Worm (Caenorhabditis elegans) whole organism, young adult: ENCODE results near the gene lips-15.

ENCODE experiments used
- B0019.2 ChIP-seq: fragments of 200-800 bp; sonication (Bioruptor generic); conservative IDR thresholded peaks from 2 replicates; pipeline ENCODE4 v1.3.6; 2022; ENCODE audit warnings: missing genetic modification reagents, missing genetic modification characterization, missing compliant biosample characterization
- B0261.1 ChIP-seq: sonication (generic microtip); optimal IDR thresholded peaks from 2 replicates; lab custom pipeline; 2016; ENCODE audit warnings: mild to moderate bottlenecking, missing genetic modification characterization, moderate library complexity, missing compliant biosample characterization
- F22D6.2 ChIP-seq: sonication (generic microtip); optimal IDR thresholded peaks from 2 replicates; lab custom pipeline; 2016; ENCODE audit warnings: mild to moderate bottlenecking, missing genetic modification characterization, missing compliant biosample characterization
- F33H1.4 ChIP-seq: fragments of 200-800 bp; sonication (Bioruptor generic); IDR thresholded peaks from 2 replicates; pipeline ENCODE4 v1.3.6; 2022; ENCODE audit warnings: missing genetic modification reagents, missing genetic modification characterization, missing compliant biosample characterization
- F37B4.10 ChIP-seq: fragments of 200-800 bp; sonication (Bioruptor generic); IDR thresholded peaks from 2 replicates; pipeline ENCODE4 v1.3.6; 2022; ENCODE audit warnings: missing genetic modification characterization, missing compliant biosample characterization
- F57A8.1 ChIP-seq: fragments of 200-800 bp; sonication (Bioruptor generic); optimal IDR thresholded peaks from 2 replicates; lab custom pipeline; 2018; ENCODE audit warnings: mild to moderate bottlenecking, missing genetic modification characterization, moderate library complexity, missing compliant biosample characterization
- F57C9.4 ChIP-seq: sonication (generic microtip); optimal IDR thresholded peaks from 2 replicates; lab custom pipeline; 2017; ENCODE audit warnings: mild to moderate bottlenecking, missing genetic modification characterization, missing compliant biosample characterization
- Y53G8AR.9 ChIP-seq: fragments of 200-800 bp; sonication (Bioruptor generic); conservative IDR thresholded peaks from 2 replicates; pipeline ENCODE4 v1.3.6; 2022; ENCODE audit warnings: missing genetic modification reagents, missing genetic modification characterization, missing compliant biosample characterization
- ZK185.1 ChIP-seq: sonication (generic microtip); optimal IDR thresholded peaks from 2 replicates; lab custom pipeline; 2016; ENCODE audit warnings: mild to moderate bottlenecking, missing genetic modification characterization, missing compliant biosample characterization; ENCODE audit not compliant: poor library complexity, severe bottlenecking
- attf-3 ChIP-seq: fragments of 200-800 bp; sonication (Bioruptor generic); conservative IDR thresholded peaks from 2 replicates; pipeline ENCODE4 v1.3.6; 2022; ENCODE audit warnings: missing genetic modification reagents, missing genetic modification characterization, missing compliant biosample characterization
- attf-5 ChIP-seq: fragments of 200-800 bp; sonication (Bioruptor generic); optimal IDR thresholded peaks from 2 replicates; lab custom pipeline; 2018; ENCODE audit warnings: mild to moderate bottlenecking, missing genetic modification characterization, missing compliant biosample characterization
- cebp-1 ChIP-seq, 2 experiments: fragments of 200-800 bp in 1 of 2; sonication (Bioruptor generic) in 1 of 2; sonication (generic microtip) in 1 of 2; IDR thresholded peaks in 1 of 2; optimal IDR thresholded peaks in 1 of 2; 2 replicates each; pipeline versions ENCODE4 v1.3.6 to Lab custom; 2017 to 2022; ENCODE audit warnings: missing compliant biosample characterization in 2 of 2, missing genetic modification characterization in 2 of 2, mild to moderate bottlenecking in 1 of 2, missing genetic modification reagents in 1 of 2, moderate library complexity in 1 of 2
- cebp-2 ChIP-seq: fragments of 200-800 bp; sonication (Bioruptor generic); IDR thresholded peaks from 2 replicates; pipeline ENCODE4 v1.3.6; 2022; ENCODE audit warnings: missing genetic modification characterization, missing compliant biosample characterization
- ceh-27 ChIP-seq: fragments of 200-800 bp; sonication (Bioruptor generic); optimal IDR thresholded peaks from 2 replicates; lab custom pipeline; 2018; ENCODE audit warnings: mild to moderate bottlenecking, missing genetic modification characterization, moderate library complexity, missing compliant biosample characterization
- dpff-1 ChIP-seq: sonication (generic microtip); optimal IDR thresholded peaks from 2 replicates; lab custom pipeline; 2017; ENCODE audit warnings: mild to moderate bottlenecking, missing genetic modification characterization, missing compliant biosample characterization
- egl-44 ChIP-seq: fragments of 200-800 bp; sonication (Bioruptor generic); IDR thresholded peaks from 2 replicates; pipeline ENCODE4 v1.3.6; 2022; ENCODE audit warnings: missing genetic modification reagents, missing genetic modification characterization, missing compliant biosample characterization
- ekl-4 ChIP-seq: fragments of 200-800 bp; sonication (Bioruptor generic); IDR thresholded peaks from 2 replicates; pipeline ENCODE4 v1.3.6; 2022; ENCODE audit warnings: missing genetic modification reagents, missing genetic modification characterization, missing compliant biosample characterization
- ets-4 ChIP-seq: fragments of 200-800 bp; sonication (Bioruptor generic); optimal IDR thresholded peaks from 2 replicates; lab custom pipeline; 2018; ENCODE audit warnings: mild to moderate bottlenecking, missing genetic modification characterization, missing compliant biosample characterization
- hmg-20 ChIP-seq: fragments of 200-800 bp; sonication (Bioruptor generic); IDR thresholded peaks from 2 replicates; pipeline ENCODE4 v1.3.6; 2022; ENCODE audit warnings: missing genetic modification reagents, missing genetic modification characterization, missing compliant biosample characterization
- hrde-1 ChIP-seq: sonication (generic microtip); optimal IDR thresholded peaks from 2 replicates; lab custom pipeline; 2016; ENCODE audit warnings: missing genetic modification characterization, mild to moderate bottlenecking, missing compliant biosample characterization, moderate library complexity, missing genotype, missing genetic modification reagents, borderline replicate concordance
- lsl-1 ChIP-seq: fragments of 200-800 bp; sonication (Bioruptor generic); optimal IDR thresholded peaks from 2 replicates; lab custom pipeline; 2018; ENCODE audit warnings: mild to moderate bottlenecking, missing genetic modification characterization, moderate library complexity, missing compliant biosample characterization
- mes-4 ChIP-seq: sonication (generic microtip); optimal IDR thresholded peaks from 2 replicates; lab custom pipeline; 2016; ENCODE audit warnings: missing genotype, missing genetic modification characterization, missing compliant biosample characterization
- nfya-1 ChIP-seq: sonication (generic microtip); optimal IDR thresholded peaks from 2 replicates; lab custom pipeline; 2017; ENCODE audit warnings: antibody characterized with exemption, missing compliant biosample characterization, missing genetic modification characterization, borderline replicate concordance; ENCODE audit not compliant: insufficient read depth
- nfyb-1 ChIP-seq: fragments of 200-800 bp; sonication (Bioruptor generic); IDR thresholded peaks from 2 replicates; pipeline ENCODE4 v1.3.6; 2022; ENCODE audit warnings: missing genetic modification reagents, missing genetic modification characterization, missing compliant biosample characterization
- nhr-179 ChIP-seq: sonication (generic microtip); optimal IDR thresholded peaks from 2 replicates; lab custom pipeline; 2016; ENCODE audit warnings: mild to moderate bottlenecking, missing genetic modification characterization, missing compliant biosample characterization
- nhr-90 ChIP-seq: sonication (generic microtip); optimal IDR thresholded peaks from 2 replicates; lab custom pipeline; 2016; ENCODE audit warnings: missing genotype, mild to moderate bottlenecking, missing genetic modification characterization, missing compliant biosample characterization
- pha-4 ChIP-seq: fragments of 150-350 bp; sonication (generic microtip); optimal IDR thresholded peaks from 2 replicates; lab custom pipeline; 2014; ENCODE audit warnings: missing biosample characterization, missing genetic modification reagents, missing genetic modification characterization
- sdz-38 ChIP-seq: sonication (generic microtip); optimal IDR thresholded peaks from 2 replicates; lab custom pipeline; 2016; ENCODE audit warnings: missing genotype, missing genetic modification characterization, missing compliant biosample characterization
- sea-2 ChIP-seq: fragments of 200-800 bp; sonication (Bioruptor generic); IDR thresholded peaks from 2 replicates; pipeline ENCODE4 v1.3.6; 2022; ENCODE audit warnings: missing genetic modification characterization, missing compliant biosample characterization
- snpc-3.4 ChIP-seq: sonication (generic microtip); optimal IDR thresholded peaks from 2 replicates; lab custom pipeline; 2017; ENCODE audit warnings: missing genetic modification characterization, mild to moderate bottlenecking, missing compliant biosample characterization, antibody characterized with exemption, moderate library complexity, missing genotype, missing genetic modification reagents
- somi-1 ChIP-seq: fragments of 200-800 bp; sonication (Bioruptor generic); optimal IDR thresholded peaks from 2 replicates; lab custom pipeline; 2018; ENCODE audit warnings: mild to moderate bottlenecking, missing genetic modification characterization, missing compliant biosample characterization
- sptf-2 ChIP-seq: fragments of 200-800 bp; sonication (Bioruptor generic); optimal IDR thresholded peaks from 2 replicates; lab custom pipeline; 2018; ENCODE audit warnings: mild to moderate bottlenecking, missing genetic modification characterization, missing compliant biosample characterization
- tbx-9 ChIP-seq: sonication (generic microtip); optimal IDR thresholded peaks from 2 replicates; lab custom pipeline; 2016; ENCODE audit warnings: borderline replicate concordance, missing genetic modification characterization, inconsistent platforms, missing compliant biosample characterization
- xnd-1 ChIP-seq: sonication (generic microtip); optimal IDR thresholded peaks from 2 replicates; lab custom pipeline; 2016; ENCODE audit warnings: missing genotype, missing genetic modification reagents, missing genetic modification characterization, missing compliant biosample characterization
- zim-3 ChIP-seq: sonication (generic microtip); optimal IDR thresholded peaks from 2 replicates; lab custom pipeline; 2017; ENCODE audit warnings: mild to moderate bottlenecking, missing genetic modification characterization, moderate library complexity, missing compliant biosample characterization
- ztf-26 ChIP-seq: sonication (generic microtip); optimal IDR thresholded peaks from 2 replicates; lab custom pipeline; 2017; ENCODE audit warnings: missing genetic modification characterization, missing compliant biosample characterization
- ztf-3 ChIP-seq: fragments of 200-800 bp; sonication (Bioruptor generic); optimal IDR thresholded peaks from 2 replicates; lab custom pipeline; 2018; ENCODE audit warnings: mild to moderate bottlenecking, missing genetic modification characterization, missing compliant biosample characterization

The lips-15 gene

DNA sequence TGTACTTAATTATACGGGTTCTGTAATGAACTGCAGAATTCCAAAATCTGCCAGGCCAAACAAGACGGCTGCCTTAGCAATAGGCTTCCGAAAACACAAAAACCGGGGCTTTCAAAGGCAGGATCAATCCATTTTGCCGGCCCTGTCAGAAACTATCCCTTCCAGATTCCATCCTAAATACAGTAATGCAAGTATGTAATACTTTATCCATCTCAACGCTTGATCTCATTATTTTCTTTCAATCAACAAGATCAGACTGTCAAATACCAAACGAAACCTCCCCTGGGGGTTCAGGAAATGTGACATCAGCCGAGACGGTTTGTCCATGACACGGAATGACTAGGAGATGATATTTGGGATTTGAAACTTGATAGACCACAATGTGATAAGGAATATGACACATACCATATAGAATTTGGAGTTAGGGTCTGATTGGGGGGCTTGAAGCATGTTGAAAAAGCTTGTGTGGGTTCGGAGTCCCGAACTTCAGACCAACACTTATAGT, 22.0 kb downstream of the lips-15 start:
- TF ChIP-seq sptf-2 (GFP tag; lab: Kevin White, UChicago) (no peak), snpc-3.4 (tag; lab: Kevin White, UChicago) (no peak), nhr-90 (tag; lab: Kevin White, UChicago) (no peak), sdz-38 (no peak), egl-44 (GFP tag; lab: Robert Waterston, UW) (no peak), ZK185.1 (tag; lab: Kevin White, UChicago) (no peak), pha-4 (tag; lab: Kevin White, UChicago) (no peak), ekl-4 (no peak), F57C9.4 (tag; lab: Kevin White, UChicago) (no peak), F37B4.10 (GFP tag; lab: Robert Waterston, UW) (no peak), hmg-20 (no peak), ets-4 (GFP tag; lab: Kevin White, UChicago) (no peak), sea-2 (GFP tag; lab: Robert Waterston, UW) (no peak), mes-4 (tag; lab: Kevin White, UChicago) (no peak), zim-3 (tag; lab: Kevin White, UChicago) (no peak), B0019.2 (GFP tag; lab: Robert Waterston, UW) (no peak)
- TF ChIP-seq, all 124 proteins: peak for 0

DNA sequence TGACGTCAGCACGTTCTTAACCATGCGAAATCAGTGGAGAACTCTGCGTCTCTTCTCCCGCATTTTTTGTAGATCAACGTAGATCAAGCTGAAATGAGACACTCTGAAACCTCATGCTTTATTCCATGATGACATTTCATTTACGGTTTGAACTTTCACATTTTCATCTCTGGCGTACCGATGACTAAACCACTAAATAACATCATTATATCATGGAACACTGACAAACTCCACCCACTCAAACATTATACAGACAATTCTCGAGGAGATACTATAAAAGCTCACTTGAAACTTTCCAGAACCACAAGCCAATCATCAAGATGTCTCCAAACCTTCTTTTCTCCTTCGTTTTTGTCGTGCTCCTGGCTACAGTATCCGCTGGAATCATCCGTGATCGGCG, 22.7 kb downstream of the lips-15 start, which contains the start of gene nspe-7:
TSS of gene nspe-7 (plus strand) at position 301 of the 400 bp plus-strand sequence.
- no peak for TF ChIP-seq dpff-1
- TF ChIP-seq B0261.1 (tag; lab: Kevin White, UChicago), result no peak
- TF ChIP-seq ztf-3 (GFP tag; lab: Kevin White, UChicago), result no peak
- TF ChIP-seq ztf-26 (tag; lab: Kevin White, UChicago), result no peak
- no peak for TF ChIP-seq attf-5 (GFP tag; lab: Kevin White, UChicago)

ce11 chrII:12628566-12628965, 24.4 kb downstream of the lips-15 start, which contains the start of gene nspe-5:
Gene nspe-5, plus strand, starts transcription at chrII:12628866.
- TF ChIP-seq egl-44 (GFP tag; lab: Robert Waterston, UW), result no peak
- no peak for TF ChIP-seq nfya-1 (tag; lab: Kevin White, UChicago)
- TF ChIP-seq xnd-1 (tag; lab: Kevin White, UChicago), result no peak
- TF ChIP-seq snpc-3.4 (tag; lab: Kevin White, UChicago), result no peak
- TF ChIP-seq tbx-9, result no peak
- TF ChIP-seq F33H1.4, result no peak
- no peak for TF ChIP-seq cebp-1 (GFP tag; IDR thresholded peaks at IDR 0.05; lab: Robert Waterston, UW)
- no peak for TF ChIP-seq cebp-1 (tag; optimal IDR thresholded peaks at IDR 0.05; lab: Kevin White, UChicago)
- no peak for TF ChIP-seq hrde-1 (tag; lab: Kevin White, UChicago)
- TF ChIP-seq somi-1 (GFP tag; lab: Kevin White, UChicago), result no peak
- no peak for TF ChIP-seq Y53G8AR.9 (GFP tag; lab: Robert Waterston, UW)
- no peak for TF ChIP-seq F57A8.1 (GFP tag; lab: Kevin White, UChicago)
- no peak for TF ChIP-seq nfyb-1 (GFP tag; lab: Robert Waterston, UW)
- no peak for TF ChIP-seq F22D6.2 (tag; lab: Kevin White, UChicago)
- TF ChIP-seq attf-3 (GFP tag; lab: Robert Waterston, UW), result no peak
- TF ChIP-seq nhr-90 (tag; lab: Kevin White, UChicago), result no peak
- no peak for TF ChIP-seq ZK185.1 (tag; lab: Kevin White, UChicago)
- no peak for TF ChIP-seq lsl-1 (GFP tag; lab: Kevin White, UChicago)
- TF ChIP-seq cebp-2 (GFP tag; lab: Robert Waterston, UW), result no peak
- TF ChIP-seq nhr-179, result no peak
- no peak for TF ChIP-seq ceh-27 (GFP tag; lab: Kevin White, UChicago)
